Worm (Caenorhabditis elegans): Measurements from ENCODE around the gene nhr-269.

DNA sequence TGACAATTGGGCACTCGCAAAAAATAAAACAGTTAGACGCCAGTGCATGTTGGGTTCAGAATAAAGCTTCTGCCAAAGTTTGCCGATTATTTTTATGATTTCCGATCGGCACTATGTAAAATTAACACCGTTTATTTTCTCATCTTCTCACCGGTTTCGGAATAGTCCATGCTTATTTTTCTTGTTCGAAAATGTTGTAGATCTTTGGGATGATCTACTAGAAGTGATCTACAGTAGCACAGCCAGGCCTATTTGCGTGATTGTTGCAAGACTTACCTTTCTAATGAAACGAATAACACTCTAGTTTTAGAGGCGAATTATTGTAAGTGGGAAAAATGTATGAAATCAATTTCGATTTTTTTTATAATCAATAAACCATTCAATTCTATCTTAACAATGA lies 19.0 kb downstream of the nhr-269 start, which contains the start of gene clec-231:
- TF ChIP-seq med-1 (GFP tag; optimal IDR thresholded peaks at IDR 0.05; ENCODE audit: insufficient read depth), result no peak
- TF ChIP-seq flt-1 (GFP tag; IDR thresholded peaks at IDR 0.05), result no peak
- TF ChIP-seq klf-2 (GFP tag; conservative IDR thresholded peaks at IDR 0.05), result no peak
- TF ChIP-seq tab-1 (GFP tag; IDR thresholded peaks at IDR 0.05), result no peak
- no peak for TF ChIP-seq cog-1 (tag; optimal IDR thresholded peaks at IDR 0.05)
- no peak for TF ChIP-seq ref-1 (GFP tag; conservative IDR thresholded peaks at IDR 0.05)
- no peak for TF ChIP-seq T22C8.4 (GFP tag; IDR thresholded peaks at IDR 0.05)
- TF ChIP-seq ztf-23 (GFP tag; IDR thresholded peaks at IDR 0.05), result no peak
